Worm (Caenorhabditis elegans) whole organism, mixed stage, embryonic: Measurements from ENCODE around the gene vha-1.

Experiments used
- M03D4.4 ChIP-seq: sonication (generic microtip); optimal IDR thresholded peaks from 2 replicates; lab custom pipeline; 2017; ENCODE audit warnings: mild to moderate bottlenecking, missing genetic modification characterization, missing compliant biosample characterization
- ces-1 ChIP-seq: fragments of 150-350 bp; optimal IDR thresholded peaks from 2 replicates; lab custom pipeline; 2014; ENCODE audit warnings: missing biosample characterization, missing genetic modification reagents, missing genetic modification characterization
- elt-1 ChIP-seq: sonication (generic microtip); optimal IDR thresholded peaks from 2 replicates; lab custom pipeline; 2017; ENCODE audit warnings: missing genetic modification characterization, mild to moderate bottlenecking, missing compliant biosample characterization, antibody characterized with exemption, moderate library complexity, borderline replicate concordance; ENCODE audit not compliant: insufficient read depth
- elt-3 ChIP-seq: fragments of 150-350 bp; optimal IDR thresholded peaks from 2 replicates; lab custom pipeline; 2014; ENCODE audit warnings: missing biosample characterization, missing genetic modification characterization
- lin-13 ChIP-seq: fragments of 150-350 bp; optimal IDR thresholded peaks from 2 replicates; lab custom pipeline; 2014; ENCODE audit warnings: missing biosample characterization, missing genetic modification characterization
- mab-5 ChIP-seq: fragments of 150-350 bp; optimal IDR thresholded peaks from 2 replicates; lab custom pipeline; 2014; ENCODE audit warnings: missing biosample characterization, missing genetic modification characterization
- nhr-12 ChIP-seq: fragments of 150-350 bp; optimal IDR thresholded peaks from 2 replicates; lab custom pipeline; 2014; ENCODE audit warnings: missing biosample characterization, missing genetic modification characterization
- snpc-4 ChIP-seq: fragments of 150-350 bp; optimal IDR thresholded peaks from 2 replicates; lab custom pipeline; 2014; ENCODE audit warnings: missing biosample characterization, missing genetic modification characterization
- unc-62 ChIP-seq: fragments of 150-350 bp; optimal IDR thresholded peaks from 2 replicates; lab custom pipeline; 2014; ENCODE audit warnings: missing biosample characterization, missing genetic modification reagents, missing genetic modification characterization

DNA sequence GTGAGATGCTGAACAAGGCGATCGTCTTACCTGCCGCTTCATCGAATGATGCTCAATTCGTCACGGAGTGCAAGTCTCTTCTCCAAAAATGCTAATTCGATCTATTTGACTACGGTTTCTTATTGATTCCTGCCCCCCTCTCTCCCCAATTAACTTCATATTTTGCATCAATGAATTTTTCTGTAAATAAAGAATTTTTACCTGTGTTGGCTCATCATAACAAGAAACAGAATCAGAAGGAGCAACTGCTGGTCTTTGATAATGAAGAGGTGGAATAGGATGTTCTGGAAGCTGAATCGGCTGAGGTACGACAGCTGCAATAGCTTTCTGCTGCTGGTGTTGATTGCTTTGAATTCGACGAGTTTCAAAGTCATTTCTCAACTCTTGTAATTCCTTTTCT is 20.9 kb upstream of the vha-1 start:
- TF ChIP-seq unc-62 (no peak), lin-13 (tag; lab: Kevin White, UChicago) (no peak), nhr-12 (no peak), ces-1 (GFP tag; lab: Kevin White, UChicago) (no peak), snpc-4 (tag; lab: Kevin White, UChicago) (no peak), elt-3 (tag; lab: Kevin White, UChicago) (no peak), elt-1 (tag; lab: Kevin White, UChicago) (no peak), M03D4.4 (tag; lab: Kevin White, UChicago) (no peak), mab-5 (tag; lab: Kevin White, UChicago) (no peak)
